Worm (Caenorhabditis elegans) whole organism, midembryonic: ENCODE data around the gene F26F4.12.

ENCODE experiments used
- T22C8.4 ChIP-seq: fragments of 200-800 bp; sonication (Bioruptor generic); IDR thresholded peaks from 2 replicates; pipeline ENCODE4 v1.3.6; 2022; ENCODE audit warnings: missing genetic modification characterization, missing compliant biosample characterization
- cog-1 ChIP-seq: sonication (generic microtip); optimal IDR thresholded peaks from 2 replicates; lab custom pipeline; 2016; ENCODE audit warnings: missing genetic modification characterization, missing compliant biosample characterization
- flt-1 ChIP-seq: fragments of 200-800 bp; sonication (Bioruptor generic); IDR thresholded peaks from 2 replicates; pipeline ENCODE4 v1.3.6; 2022; ENCODE audit warnings: missing genetic modification characterization, missing compliant biosample characterization
- klf-2 ChIP-seq: fragments of 200-800 bp; sonication (Bioruptor generic); conservative IDR thresholded peaks from 2 replicates; pipeline ENCODE4 v1.3.6; 2022; ENCODE audit warnings: missing genetic modification reagents, missing genetic modification characterization, missing compliant biosample characterization
- med-1 ChIP-seq: sonication (generic microtip); optimal IDR thresholded peaks from 2 replicates; lab custom pipeline; 2017; ENCODE audit warnings: missing genetic modification characterization, mild to moderate bottlenecking, missing compliant biosample characterization, antibody characterized with exemption, missing genetic modification reagents; ENCODE audit not compliant: insufficient read depth
- ref-1 ChIP-seq: fragments of 200-800 bp; sonication (Bioruptor generic); conservative IDR thresholded peaks from 2 replicates; pipeline ENCODE4 v1.3.6; 2022; ENCODE audit warnings: missing genetic modification reagents, missing genetic modification characterization, missing compliant biosample characterization
- tab-1 ChIP-seq: fragments of 200-800 bp; sonication (Bioruptor generic); IDR thresholded peaks from 2 replicates; pipeline ENCODE4 v1.3.6; 2022; ENCODE audit warnings: missing genetic modification characterization, missing compliant biosample characterization
- ztf-23 ChIP-seq: fragments of 200-800 bp; sonication (Bioruptor generic); IDR thresholded peaks from 2 replicates; pipeline ENCODE4 v1.3.6; 2022; ENCODE audit warnings: missing genetic modification reagents, missing genetic modification characterization, missing compliant biosample characterization
- ztf-29 ChIP-seq: fragments of 200-800 bp; sonication (Bioruptor generic); IDR thresholded peaks from 2 replicates; pipeline ENCODE4 v1.3.6; 2022; ENCODE audit warnings: missing genetic modification reagents, missing genetic modification characterization, missing compliant biosample characterization

DNA sequence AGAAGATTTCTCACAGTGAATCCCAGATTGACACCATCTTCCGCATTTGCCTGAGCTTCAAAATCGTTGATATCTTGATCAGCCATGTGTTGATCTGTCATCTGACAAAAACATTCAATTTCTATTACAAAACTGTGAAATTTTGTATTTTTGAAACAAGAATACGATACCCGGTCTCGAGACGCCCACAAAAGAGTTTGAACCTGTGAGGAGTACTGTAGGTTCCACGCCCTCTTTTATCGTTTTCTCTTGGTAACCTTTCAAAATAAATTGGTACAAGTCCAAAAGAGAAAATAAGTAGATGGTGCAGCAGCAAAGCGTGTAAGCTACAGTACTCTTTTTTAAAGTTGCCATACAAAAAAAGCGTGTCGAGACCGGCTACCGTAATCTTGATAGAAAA lies at the start of gene F26F4.12:
- no peak for TF ChIP-seq med-1 (GFP tag; lab: Kevin White, UChicago)
- TF ChIP-seq ref-1 (GFP tag; lab: Robert Waterston, UW): no peak
- no peak for TF ChIP-seq klf-2
- no peak for TF ChIP-seq T22C8.4 (GFP tag; lab: Robert Waterston, UW)
- TF ChIP-seq flt-1 (GFP tag; lab: Robert Waterston, UW): no peak
- TF ChIP-seq ztf-29 (GFP tag; lab: Robert Waterston, UW): no peak
- no peak for TF ChIP-seq ztf-23 (GFP tag; lab: Robert Waterston, UW)
- TF ChIP-seq tab-1 (GFP tag; lab: Robert Waterston, UW): no peak
- no peak for TF ChIP-seq cog-1 (tag; lab: Kevin White, UChicago)
